Worm (Caenorhabditis elegans): ENCODE measurements around the gene T12A7.6.

The T12A7.6 gene

ce11 chrIV:11748852-11749251 lies at the start of gene T12A7.6:
Gene T12A7.6 (plus strand): TSS chrIV:11749220.
- TF ChIP-seq klf-2 (GFP tag; conservative IDR thresholded peaks at IDR 0.05) (no peak), T22C8.4 (GFP tag; IDR thresholded peaks at IDR 0.05) (no peak), med-1 (GFP tag; optimal IDR thresholded peaks at IDR 0.05; ENCODE audit: insufficient read depth) (no peak), ref-1 (GFP tag; conservative IDR thresholded peaks at IDR 0.05) (no peak), cog-1 (tag; optimal IDR thresholded peaks at IDR 0.05) (no peak), ztf-29 (GFP tag; IDR thresholded peaks at IDR 0.05) (no peak), flt-1 (GFP tag; IDR thresholded peaks at IDR 0.05) (no peak), tab-1 (GFP tag; IDR thresholded peaks at IDR 0.05) (no peak), ztf-23 (GFP tag; IDR thresholded peaks at IDR 0.05) (no peak)

- TF ChIP-seq tab-1 (GFP tag; IDR thresholded peaks at IDR 0.05): no peak
- no peak for TF ChIP-seq ztf-23 (GFP tag; IDR thresholded peaks at IDR 0.05)
- TF ChIP-seq flt-1 (GFP tag; IDR thresholded peaks at IDR 0.05): no peak
- no peak for TF ChIP-seq med-1 (GFP tag; optimal IDR thresholded peaks at IDR 0.05; ENCODE audit: insufficient read depth)
- TF ChIP-seq ztf-29 (GFP tag; IDR thresholded peaks at IDR 0.05): no peak
- TF ChIP-seq cog-1 (tag; optimal IDR thresholded peaks at IDR 0.05): no peak
- TF ChIP-seq ref-1 (GFP tag; conservative IDR thresholded peaks at IDR 0.05): no peak
- TF ChIP-seq klf-2 (GFP tag; conservative IDR thresholded peaks at IDR 0.05): no peak
- no peak for TF ChIP-seq T22C8.4 (GFP tag; IDR thresholded peaks at IDR 0.05)
Observed at ce11 chrIV:11700100-11700499, 48.9 kb upstream of the T12A7.6 start.

- TF ChIP-seq klf-2 (GFP tag; conservative IDR thresholded peaks at IDR 0.05) (no peak), med-1 (GFP tag; optimal IDR thresholded peaks at IDR 0.05; ENCODE audit: insufficient read depth) (no peak), tab-1 (GFP tag; IDR thresholded peaks at IDR 0.05) (no peak), ref-1 (GFP tag; conservative IDR thresholded peaks at IDR 0.05) (no peak), cog-1 (tag; optimal IDR thresholded peaks at IDR 0.05) (no peak), ztf-23 (GFP tag; IDR thresholded peaks at IDR 0.05) (no peak), ztf-29 (GFP tag; IDR thresholded peaks at IDR 0.05) (no peak), flt-1 (GFP tag; IDR thresholded peaks at IDR 0.05) (no peak)
Observed at ce11 chrIV:11700752-11701151, 48.3 kb upstream of the T12A7.6 start, which contains the start of gene dpy-20. Gene dpy-20 (minus strand): TSS chrIV:11700852.

- TF ChIP-seq flt-1 (GFP tag; IDR thresholded peaks at IDR 0.05): no peak
- TF ChIP-seq T22C8.4 (GFP tag; IDR thresholded peaks at IDR 0.05): no peak
- TF ChIP-seq ztf-23 (GFP tag; IDR thresholded peaks at IDR 0.05): no peak
- TF ChIP-seq med-1 (GFP tag; optimal IDR thresholded peaks at IDR 0.05; ENCODE audit: insufficient read depth): no peak
- no peak for TF ChIP-seq klf-2 (GFP tag; conservative IDR thresholded peaks at IDR 0.05)
- TF ChIP-seq tab-1 (GFP tag; IDR thresholded peaks at IDR 0.05): no peak
- no peak for TF ChIP-seq ref-1 (GFP tag; conservative IDR thresholded peaks at IDR 0.05)
- TF ChIP-seq cog-1 (tag; optimal IDR thresholded peaks at IDR 0.05): no peak
- no peak for TF ChIP-seq ztf-29 (GFP tag; IDR thresholded peaks at IDR 0.05)
Observed at ce11 chrIV:11701878-11702277, 47.1 kb upstream of the T12A7.6 start.

ce11 chrIV:11703685-11704296 lies 45.2 kb upstream of the T12A7.6 start, which contains the start of the genes T22B3.3 and alg-3:
Gene T22B3.3 (minus strand): TSS chrIV:11703785.
Gene alg-3 (plus strand): TSS chrIV:11704246.
- TF ChIP-seq T22C8.4 (GFP tag; IDR thresholded peaks at IDR 0.05) (no peak), ztf-29 (GFP tag; IDR thresholded peaks at IDR 0.05) (no peak), ref-1 (GFP tag; conservative IDR thresholded peaks at IDR 0.05) (no peak), klf-2 (GFP tag; conservative IDR thresholded peaks at IDR 0.05) (no peak), cog-1 (tag; optimal IDR thresholded peaks at IDR 0.05) (no peak), med-1 (GFP tag; optimal IDR thresholded peaks at IDR 0.05; ENCODE audit: insufficient read depth) (no peak), ztf-23 (GFP tag; IDR thresholded peaks at IDR 0.05) (no peak), flt-1 (GFP tag; IDR thresholded peaks at IDR 0.05) (no peak), tab-1 (GFP tag; IDR thresholded peaks at IDR 0.05) (no peak)

ce11 chrIV:11710331-11710730 lies 38.7 kb upstream of the T12A7.6 start:
- TF ChIP-seq T22C8.4 (GFP tag; IDR thresholded peaks at IDR 0.05) (no peak), ref-1 (GFP tag; conservative IDR thresholded peaks at IDR 0.05) (no peak), ztf-23 (GFP tag; IDR thresholded peaks at IDR 0.05) (no peak), klf-2 (GFP tag; conservative IDR thresholded peaks at IDR 0.05) (no peak), ztf-29 (GFP tag; IDR thresholded peaks at IDR 0.05) (no peak)

ce11 chrIV:11713289-11713688 lies 35.7 kb upstream of the T12A7.6 start:
- no peak for TF ChIP-seq klf-2 (GFP tag; conservative IDR thresholded peaks at IDR 0.05)
- no peak for TF ChIP-seq flt-1 (GFP tag; IDR thresholded peaks at IDR 0.05)
- no peak for TF ChIP-seq med-1 (GFP tag; optimal IDR thresholded peaks at IDR 0.05; ENCODE audit: insufficient read depth)
- TF ChIP-seq ztf-29 (GFP tag; IDR thresholded peaks at IDR 0.05): no peak
- no peak for TF ChIP-seq tab-1 (GFP tag; IDR thresholded peaks at IDR 0.05)
- TF ChIP-seq cog-1 (tag; optimal IDR thresholded peaks at IDR 0.05): no peak
- no peak for TF ChIP-seq ref-1 (GFP tag; conservative IDR thresholded peaks at IDR 0.05)
- no peak for TF ChIP-seq T22C8.4 (GFP tag; IDR thresholded peaks at IDR 0.05)
- TF ChIP-seq ztf-23 (GFP tag; IDR thresholded peaks at IDR 0.05): no peak

ce11 chrIV:11714739-11715138 lies 34.3 kb upstream of the T12A7.6 start, which contains the start of gene magi-1:
Gene magi-1 (plus strand): TSS chrIV:11715039.
- no peak for TF ChIP-seq med-1 (GFP tag; optimal IDR thresholded peaks at IDR 0.05; ENCODE audit: insufficient read depth)
- no peak for TF ChIP-seq T22C8.4 (GFP tag; IDR thresholded peaks at IDR 0.05)
- no peak for TF ChIP-seq tab-1 (GFP tag; IDR thresholded peaks at IDR 0.05)
- TF ChIP-seq ztf-29 (GFP tag; IDR thresholded peaks at IDR 0.05): no peak
- no peak for TF ChIP-seq ztf-23 (GFP tag; IDR thresholded peaks at IDR 0.05)
- no peak for TF ChIP-seq ref-1 (GFP tag; conservative IDR thresholded peaks at IDR 0.05)

- no peak for TF ChIP-seq ztf-23 (GFP tag; IDR thresholded peaks at IDR 0.05)
- no peak for TF ChIP-seq tab-1 (GFP tag; IDR thresholded peaks at IDR 0.05)
- TF ChIP-seq T22C8.4 (GFP tag; IDR thresholded peaks at IDR 0.05): no peak
- TF ChIP-seq med-1 (GFP tag; optimal IDR thresholded peaks at IDR 0.05; ENCODE audit: insufficient read depth): no peak
- no peak for TF ChIP-seq flt-1 (GFP tag; IDR thresholded peaks at IDR 0.05)
- no peak for TF ChIP-seq klf-2 (GFP tag; conservative IDR thresholded peaks at IDR 0.05)
- TF ChIP-seq ref-1 (GFP tag; conservative IDR thresholded peaks at IDR 0.05): no peak
- TF ChIP-seq cog-1 (tag; optimal IDR thresholded peaks at IDR 0.05): no peak
- TF ChIP-seq ztf-29 (GFP tag; IDR thresholded peaks at IDR 0.05): no peak
Observed at ce11 chrIV:11716414-11716813, 32.6 kb upstream of the T12A7.6 start.

Measured in whole organism, midembryonic.